Worm (Caenorhabditis elegans) whole organism, L2 larva: ENCODE data around the gene mnp-1.

Experiments used
- elt-1 ChIP-seq: fragments of 150-350 bp; optimal IDR thresholded peaks from 2 replicates; lab custom pipeline; 2014; ENCODE audit warnings: missing biosample characterization, missing genetic modification characterization
- fos-1 ChIP-seq: fragments of 150-350 bp; optimal IDR thresholded peaks from 2 replicates; lab custom pipeline; 2014; ENCODE audit warnings: missing biosample characterization, missing genetic modification characterization
- mdl-1 ChIP-seq, 2 experiments: fragments of 150-350 bp in 1 of 2; sonication (generic microtip) in 1 of 2; optimal IDR thresholded peaks; 2 replicates each; lab custom pipeline; 2017; ENCODE audit warnings: missing biosample characterization in 2 of 2, missing genetic modification characterization in 2 of 2
- skn-1 ChIP-seq: sonication (generic microtip); optimal IDR thresholded peaks from 2 replicates; lab custom pipeline; 2017; ENCODE audit warnings: missing biosample characterization, missing genetic modification characterization
- unc-39 ChIP-seq: fragments of 150-350 bp; optimal IDR thresholded peaks from 2 replicates; lab custom pipeline; 2014; ENCODE audit warnings: missing biosample characterization, missing genetic modification characterization
- unc-62 ChIP-seq: fragments of 150-350 bp; optimal IDR thresholded peaks from 2 replicates; lab custom pipeline; 2014; ENCODE audit warnings: missing biosample characterization, missing genetic modification reagents, missing genetic modification characterization
- ztf-11 ChIP-seq: sonication (generic microtip); optimal IDR thresholded peaks from 2 replicates; lab custom pipeline; 2017; ENCODE audit warnings: missing biosample characterization, missing genetic modification characterization

ce11 chrIII:4323859-4324258, 32.5 kb upstream of the mnp-1 start, which contains the start of gene H38K22.9:
- TF ChIP-seq unc-39 (tag; lab: Kevin White, UChicago) (no peak), skn-1 (tag; lab: Kevin White, UChicago) (no peak), ztf-11 (tag; lab: Kevin White, UChicago) (no peak), elt-1 (tag; lab: Kevin White, UChicago) (no peak), fos-1 (tag; lab: Kevin White, UChicago) (no peak), unc-62 (GFP tag; lab: Kevin White, UChicago) (no peak), mdl-1 (tag; optimal IDR thresholded peaks at IDR 0.05; lab: Kevin White, UChicago) (no peak)
